In the genomic region with DNA sequence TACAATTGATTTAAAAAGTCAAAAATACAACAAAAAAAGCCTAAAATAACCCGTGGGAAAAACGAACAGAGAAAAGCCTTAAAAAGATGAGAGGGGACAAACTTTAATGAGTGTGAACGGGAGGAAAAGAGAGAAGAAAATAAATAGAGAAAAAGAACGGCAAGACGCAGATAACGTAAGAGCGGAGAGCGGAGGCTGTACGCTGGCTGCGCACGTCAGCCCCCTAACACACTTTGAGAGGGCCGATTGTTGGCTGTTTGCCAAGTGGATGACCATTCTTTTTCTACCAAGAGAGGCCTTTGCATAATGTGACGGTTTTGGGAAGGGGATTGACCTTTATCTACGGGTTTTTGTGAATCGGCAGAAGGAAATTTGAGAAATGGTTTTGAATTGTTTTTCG, we compare ENCODE assay signal across 1 worm cellular context.
TF ChIP-seq lines count a peak whose summit lies in the region.

No protein-coding gene starts in this region.

TF ChIP-seq in whole organism, L1 larva, 84 proteins besides CTCF, POLR2A, EP300 and RAD21 (continued from another document):
- peak; percentile 74 for TF ChIP-seq lin-14 (GFP tag; optimal IDR thresholded peaks at IDR 0.05; lab: Kevin White, UChicago)
